Fruit fly (Drosophila melanogaster) whole organism, prepupa: ENCODE results near the gene dtr.

Experiments used
- Blimp-1 ChIP-seq: fragments of 200-800 bp; sonication (Bioruptor generic); optimal IDR thresholded peaks from 3 replicates; lab custom pipeline; 2017; ENCODE audit warnings: missing biosample characterization, missing genetic modification characterization, mild to moderate bottlenecking, moderate library complexity, missing genetic modification reagents
- CG10631 ChIP-seq: fragments of 200-800 bp; sonication (Bioruptor generic); optimal IDR thresholded peaks from 2 replicates; lab custom pipeline; 2016; ENCODE audit warnings: missing biosample characterization, missing genetic modification characterization
- CG10669 ChIP-seq: fragments of 200-800 bp; sonication (Bioruptor generic); optimal IDR thresholded peaks from 3 replicates; lab custom pipeline; 2018; ENCODE audit warnings: missing biosample characterization, mild to moderate bottlenecking, missing genetic modification characterization, moderate library complexity
- CG11294 ChIP-seq: fragments of 200-800 bp; sonication (Bioruptor generic); IDR thresholded peaks from 2 replicates; pipeline ENCODE4 v1.3.6; 2022; ENCODE audit warnings: missing biosample characterization, missing genetic modification characterization
- CG11762 ChIP-seq: fragments of 200-800 bp; sonication (Bioruptor generic); optimal IDR thresholded peaks from 3 replicates; lab custom pipeline; 2016; ENCODE audit warnings: missing biosample characterization, missing genetic modification characterization; ENCODE audit not compliant: insufficient read depth
- CG11902 ChIP-seq: fragments of 200-800 bp; sonication (Bioruptor generic); optimal IDR thresholded peaks from 3 replicates; lab custom pipeline; 2016; ENCODE audit warnings: missing biosample characterization, missing genetic modification characterization
- CG32006 ChIP-seq: fragments of 200-800 bp; sonication (Bioruptor generic); optimal IDR thresholded peaks from 3 replicates; lab custom pipeline; 2017; ENCODE audit warnings: missing biosample characterization, mild to moderate bottlenecking, missing genetic modification characterization
- CG34406 ChIP-seq: fragments of 200-800 bp; sonication (Bioruptor generic); optimal IDR thresholded peaks from 3 replicates; lab custom pipeline; 2016; ENCODE audit warnings: missing biosample characterization, missing genetic modification characterization
- CG3919 ChIP-seq: fragments of 200-800 bp; sonication (Bioruptor generic); optimal IDR thresholded peaks from 3 replicates; lab custom pipeline; 2016; ENCODE audit warnings: missing biosample characterization, missing genetic modification characterization
- CG6163 ChIP-seq: fragments of 200-800 bp; sonication (Bioruptor generic); IDR thresholded peaks from 3 replicates; pipeline ENCODE4 v1.3.6; 2022; ENCODE audit warnings: missing biosample characterization, missing genetic modification characterization
- CG6276 ChIP-seq: fragments of 200-800 bp; sonication (Bioruptor generic); optimal IDR thresholded peaks from 2 replicates; lab custom pipeline; 2017; ENCODE audit warnings: missing biosample characterization, mild to moderate bottlenecking, missing genetic modification characterization
- CG6792 ChIP-seq: fragments of 200-800 bp; sonication (Bioruptor generic); optimal IDR thresholded peaks from 3 replicates; lab custom pipeline; 2016; ENCODE audit warnings: missing biosample characterization, missing genetic modification characterization
- CG6808 ChIP-seq: fragments of 200-800 bp; sonication (Bioruptor generic); optimal IDR thresholded peaks from 3 replicates; lab custom pipeline; 2017; ENCODE audit warnings: missing biosample characterization, missing genetic modification characterization, mild to moderate bottlenecking, moderate library complexity, missing genetic modification reagents
- CG8632 ChIP-seq: fragments of 200-800 bp; sonication (Bioruptor generic); optimal IDR thresholded peaks from 3 replicates; lab custom pipeline; 2016; ENCODE audit warnings: missing biosample characterization, missing genetic modification characterization
- CG9139 ChIP-seq: fragments of 200-800 bp; sonication (Bioruptor generic); optimal IDR thresholded peaks from 3 replicates; lab custom pipeline; 2017; ENCODE audit warnings: missing biosample characterization, mild to moderate bottlenecking, missing genetic modification characterization
- Eip75B ChIP-seq: fragments of 200-800 bp; sonication (Bioruptor generic); optimal IDR thresholded peaks from 3 replicates; lab custom pipeline; 2016; ENCODE audit warnings: missing biosample characterization, missing genetic modification characterization
- Eip78C ChIP-seq: fragments of 200-800 bp; sonication (Bioruptor generic); peaks from one replicate; lab custom pipeline; 2016; ENCODE audit warnings: missing biosample characterization, missing genetic modification characterization
- Ets96B ChIP-seq: fragments of 200-800 bp; optimal IDR thresholded peaks from 2 replicates; lab custom pipeline; 2019; ENCODE audit warnings: missing biosample characterization, mild to moderate bottlenecking, missing genetic modification characterization, moderate library complexity
- Gug ChIP-seq: fragments of 200-800 bp; sonication (Bioruptor generic); IDR thresholded peaks from 2 replicates; pipeline ENCODE4 v1.3.6; 2022; ENCODE audit warnings: missing biosample characterization, missing genetic modification characterization
- Hr4 ChIP-seq: fragments of 200-800 bp; sonication (Bioruptor generic); optimal IDR thresholded peaks from 3 replicates; lab custom pipeline; 2016; ENCODE audit warnings: missing biosample characterization, missing genetic modification characterization
- Lpt ChIP-seq: fragments of 200-800 bp; sonication (Bioruptor generic); optimal IDR thresholded peaks from 3 replicates; lab custom pipeline; 2016; ENCODE audit warnings: missing biosample characterization, missing genetic modification characterization
- Met ChIP-seq: fragments of 200-800 bp; sonication (Bioruptor generic); optimal IDR thresholded peaks from 3 replicates; lab custom pipeline; 2016; ENCODE audit warnings: missing biosample characterization, missing genetic modification characterization
- Smox ChIP-seq: fragments of 200-800 bp; sonication (Bioruptor generic); optimal IDR thresholded peaks from 3 replicates; lab custom pipeline; 2016; ENCODE audit warnings: missing biosample characterization, missing genetic modification characterization
- Sox102F ChIP-seq: fragments of 200-800 bp; sonication (Bioruptor generic); optimal IDR thresholded peaks from 2 replicates; lab custom pipeline; 2016; ENCODE audit warnings: missing biosample characterization, mild to moderate bottlenecking, missing genetic modification characterization
- Sox14 ChIP-seq: fragments of 200-800 bp; sonication (Bioruptor generic); optimal IDR thresholded peaks from 3 replicates; lab custom pipeline; 2016; ENCODE audit warnings: missing biosample characterization, missing genetic modification characterization
- Sox15 ChIP-seq: fragments of 200-800 bp; sonication (Bioruptor generic); optimal IDR thresholded peaks from 3 replicates; lab custom pipeline; 2016; ENCODE audit warnings: missing biosample characterization, missing genetic modification characterization
- achi ChIP-seq: fragments of 200-800 bp; sonication (Bioruptor generic); optimal IDR thresholded peaks from 3 replicates; lab custom pipeline; 2016; ENCODE audit warnings: missing biosample characterization, missing genetic modification characterization
- acj6 ChIP-seq: fragments of 200-800 bp; sonication (Bioruptor generic); optimal IDR thresholded peaks from 3 replicates; lab custom pipeline; 2016; ENCODE audit warnings: missing biosample characterization, missing genetic modification characterization
- cyc ChIP-seq: fragments of 200-800 bp; sonication (Bioruptor generic); optimal IDR thresholded peaks from 3 replicates; lab custom pipeline; 2016; ENCODE audit warnings: missing biosample characterization, missing genetic modification characterization
- dac ChIP-seq: fragments of 200-800 bp; sonication (Bioruptor generic); optimal IDR thresholded peaks from 2 replicates; lab custom pipeline; 2017; ENCODE audit warnings: missing biosample characterization, mild to moderate bottlenecking, missing genetic modification characterization
- dsx ChIP-seq: fragments of 200-800 bp; optimal IDR thresholded peaks from 3 replicates; lab custom pipeline; 2019; ENCODE audit warnings: missing biosample characterization, mild to moderate bottlenecking, missing genetic modification characterization, moderate library complexity; ENCODE audit not compliant: poor library complexity, severe bottlenecking
- eg ChIP-seq: fragments of 200-800 bp; sonication (Bioruptor generic); IDR thresholded peaks from 3 replicates; pipeline ENCODE4 v1.3.6; 2022; ENCODE audit warnings: missing biosample characterization, missing genetic modification characterization
- esn ChIP-seq: fragments of 200-800 bp; sonication (Bioruptor generic); optimal IDR thresholded peaks from 2 replicates; lab custom pipeline; 2016; ENCODE audit warnings: missing biosample characterization, mild to moderate bottlenecking, missing genetic modification characterization, moderate library complexity
- fd85E ChIP-seq: fragments of 200-800 bp; sonication (Bioruptor generic); optimal IDR thresholded peaks from 3 replicates; lab custom pipeline; 2016; ENCODE audit warnings: missing biosample characterization, missing genetic modification characterization
- fkh ChIP-seq: fragments of 200-800 bp; sonication (Bioruptor generic); optimal IDR thresholded peaks from 3 replicates; lab custom pipeline; 2017; ENCODE audit warnings: missing biosample characterization, mild to moderate bottlenecking, missing genetic modification characterization, moderate library complexity
- lz ChIP-seq: fragments of 200-800 bp; sonication (Bioruptor generic); optimal IDR thresholded peaks from 3 replicates; lab custom pipeline; 2016; ENCODE audit warnings: missing biosample characterization, missing genetic modification characterization
- net ChIP-seq: fragments of 200-800 bp; sonication (Bioruptor generic); optimal IDR thresholded peaks from 3 replicates; lab custom pipeline; 2016; ENCODE audit warnings: missing biosample characterization, missing genetic modification characterization
- salr ChIP-seq, 2 experiments: fragments of 200-800 bp; sonication (Bioruptor generic); optimal IDR thresholded peaks; 3 replicates each; lab custom pipeline; 2016 to 2018; ENCODE audit warnings: missing biosample characterization in 2 of 2, missing genetic modification characterization in 2 of 2, mild to moderate bottlenecking in 1 of 2
- ss ChIP-seq, 2 experiments: fragments of 200-800 bp; sonication (Bioruptor generic); optimal IDR thresholded peaks; 2 replicates in 1 of 2; 3 replicates in 1 of 2; lab custom pipeline; 2017 to 2018; ENCODE audit warnings: mild to moderate bottlenecking in 2 of 2, missing biosample characterization in 2 of 2, missing genetic modification characterization in 2 of 2, moderate library complexity in 1 of 2
- topi ChIP-seq: fragments of 200-800 bp; sonication (Bioruptor generic); optimal IDR thresholded peaks from 3 replicates; lab custom pipeline; 2016; ENCODE audit warnings: missing biosample characterization, missing genetic modification characterization
- vri ChIP-seq: fragments of 200-800 bp; sonication (Bioruptor generic); optimal IDR thresholded peaks from 3 replicates; lab custom pipeline; 2016; ENCODE audit warnings: missing biosample characterization, mild to moderate bottlenecking, missing genetic modification characterization

Gene dtr

DNA sequence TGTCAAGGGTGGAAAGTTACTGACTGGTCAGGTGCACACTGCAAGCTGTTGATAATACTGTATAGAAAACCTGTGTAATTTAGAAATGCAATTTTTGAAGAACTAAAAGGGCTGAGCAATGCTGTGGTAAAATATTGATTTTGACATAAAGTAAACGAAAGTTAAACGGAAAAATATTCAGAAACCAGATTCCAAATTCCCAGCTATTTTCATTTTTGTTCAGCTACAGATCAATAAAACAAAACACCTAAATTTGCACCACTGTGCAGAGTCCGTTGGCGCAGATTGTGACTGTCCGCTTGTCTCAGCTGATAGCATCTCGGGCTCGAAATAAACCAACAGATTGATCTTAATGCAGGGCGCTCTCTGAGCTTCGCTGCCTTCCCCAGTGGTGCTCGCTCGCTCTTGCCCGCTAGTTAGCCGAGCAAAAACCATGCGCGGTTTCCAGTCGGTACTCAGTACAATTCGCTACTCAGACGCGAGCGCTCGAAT is 47.1 kb upstream of the dtr start, which contains the start of gene CG46314 (continued):
- TF ChIP-seq CG6163 (no peak), esn (GFP tag; lab: Kevin White, UChicago) (peak; percentile 77), eg (GFP tag; lab: Robert Waterston, UW) (no peak), Gug (peak; percentile 49; the same call in 1 of the 2 replicates), net (GFP tag; lab: Kevin White, UChicago) (peak; percentile 58), Hr4 (GFP tag; lab: Kevin White, UChicago) (peak; percentile 40), cyc (peak; percentile 41), Lpt (GFP tag; lab: Kevin White, UChicago) (no peak), Sox15 (peak; percentile 23), CG6808 (peak; percentile 78), dsx (GFP tag; lab: Kevin White, UChicago) (peak; percentile 30), acj6 (GFP tag; lab: Kevin White, UChicago) (peak; percentile 50), CG11902 (no peak), achi (peak; percentile 51), ss (GFP tag; optimal IDR thresholded peaks at IDR 0.05; lab: Kevin White, UChicago) (peak; percentile 41 to 55), CG6276 (GFP tag; lab: Kevin White, UChicago) (peak; percentile 60), topi (GFP tag; lab: Kevin White, UChicago) (peak; percentile 59), Sox14 (peak; percentile 51), Met (GFP tag; lab: Kevin White, UChicago) (peak; percentile 82), CG34406 (GFP tag; lab: Kevin White, UChicago) (no peak), Smox (GFP tag; lab: Kevin White, UChicago) (peak; percentile 69)

DNA sequence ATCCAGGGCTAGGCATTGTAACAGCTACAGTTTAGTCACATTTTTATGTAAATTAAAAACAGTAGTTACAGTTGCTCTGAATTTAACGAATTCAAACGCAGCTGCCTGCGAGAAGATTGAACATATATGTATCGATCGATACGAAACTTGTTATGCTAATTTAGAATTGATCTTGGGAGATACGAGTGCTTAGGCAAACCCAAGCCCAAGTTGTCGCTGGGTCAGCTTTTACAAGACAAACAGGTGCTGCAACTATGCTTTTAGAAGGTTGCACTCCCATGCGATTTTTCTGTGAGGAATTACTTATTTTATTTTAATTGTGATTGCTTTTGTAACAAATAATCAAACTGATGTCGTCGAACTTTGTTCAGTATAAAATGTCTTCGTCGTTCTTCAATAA is 44.3 kb upstream of the dtr start:
- TF ChIP-seq salr (GFP tag; optimal IDR thresholded peaks at IDR 0.05; lab: Kevin White, UChicago), result no peak
- TF ChIP-seq fkh (GFP tag; lab: Kevin White, UChicago), result no peak
- TF ChIP-seq net (GFP tag; lab: Kevin White, UChicago), result no peak
- no peak for TF ChIP-seq fd85E (GFP tag; lab: Kevin White, UChicago)
- TF ChIP-seq Hr4 (GFP tag; lab: Kevin White, UChicago), result no peak
- TF ChIP-seq cyc, result no peak
- TF ChIP-seq Ets96B (tag; lab: Kevin White, UChicago), result no peak
- TF ChIP-seq CG11762 (GFP tag; lab: Kevin White, UChicago), result no peak
- no peak for TF ChIP-seq CG10631 (GFP tag; lab: Kevin White, UChicago)
- no peak for TF ChIP-seq dsx (GFP tag; lab: Kevin White, UChicago)
- TF ChIP-seq CG11902, result no peak
- TF ChIP-seq Smox (GFP tag; lab: Kevin White, UChicago), result no peak
- no peak for TF ChIP-seq Sox102F (GFP tag; lab: Kevin White, UChicago)
- no peak for TF ChIP-seq CG10669 (GFP tag; lab: Kevin White, UChicago)
- TF ChIP-seq achi, result no peak
- no peak for TF ChIP-seq Blimp-1 (GFP tag; lab: Kevin White, UChicago)
- TF ChIP-seq vri (GFP tag; lab: Kevin White, UChicago), result no peak
- no peak for TF ChIP-seq topi (GFP tag; lab: Kevin White, UChicago)

DNA sequence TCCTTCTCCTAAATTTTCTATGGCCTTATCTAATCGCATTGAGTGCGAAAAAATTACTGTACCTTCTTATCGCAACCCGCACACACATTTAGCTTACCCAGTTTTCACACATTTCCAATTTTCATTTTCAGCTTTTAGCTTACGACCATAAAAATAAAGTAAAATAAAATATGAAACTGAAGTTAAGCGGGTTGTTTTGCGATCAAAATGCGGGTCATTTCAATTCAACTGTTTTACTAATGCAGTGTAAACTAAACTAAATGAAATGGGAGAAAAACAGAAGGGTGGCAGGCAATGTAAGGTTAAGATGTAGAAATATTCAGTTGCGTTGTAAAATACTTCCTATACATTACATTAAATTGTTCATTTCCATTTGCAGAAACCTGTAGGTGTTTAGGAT is 38.9 kb upstream of the dtr start:
- TF ChIP-seq CG6808, result no peak
- TF ChIP-seq dac (GFP tag; lab: Kevin White, UChicago), result no peak
- TF ChIP-seq CG3919, result no peak
- no peak for TF ChIP-seq Eip75B (GFP tag; lab: Kevin White, UChicago)
- TF ChIP-seq CG9139, result no peak
- no peak for TF ChIP-seq Lpt (GFP tag; lab: Kevin White, UChicago)
- no peak for TF ChIP-seq CG8632
- no peak for TF ChIP-seq lz
- no peak for TF ChIP-seq Sox15
- no peak for TF ChIP-seq CG6792
- TF ChIP-seq CG11294 (GFP tag; lab: Robert Waterston, UW), result no peak
- TF ChIP-seq CG32006 (GFP tag; lab: Kevin White, UChicago), result no peak
- TF ChIP-seq Eip78C (GFP tag; lab: Kevin White, UChicago), result no peak
- no peak for TF ChIP-seq Smox (GFP tag; lab: Kevin White, UChicago)
